Worm (Caenorhabditis elegans): ENCODE measurements around the gene str-249.

- TF ChIP-seq him-1 (tag; optimal IDR thresholded peaks at IDR 0.05), result no peak
- TF ChIP-seq dao-5 (tag; optimal IDR thresholded peaks at IDR 0.05), result no peak
- TF ChIP-seq W03F9.2 (tag; optimal IDR thresholded peaks at IDR 0.05), result no peak
Observed at ce11 chrIV:7152409-7152808, 34.2 kb downstream of the str-249 start, which contains the start of gene col-113.

All from whole organism, L4/young adult.